Fruit fly (Drosophila melanogaster): Measurements from ENCODE around the gene CG5194.

DNA sequence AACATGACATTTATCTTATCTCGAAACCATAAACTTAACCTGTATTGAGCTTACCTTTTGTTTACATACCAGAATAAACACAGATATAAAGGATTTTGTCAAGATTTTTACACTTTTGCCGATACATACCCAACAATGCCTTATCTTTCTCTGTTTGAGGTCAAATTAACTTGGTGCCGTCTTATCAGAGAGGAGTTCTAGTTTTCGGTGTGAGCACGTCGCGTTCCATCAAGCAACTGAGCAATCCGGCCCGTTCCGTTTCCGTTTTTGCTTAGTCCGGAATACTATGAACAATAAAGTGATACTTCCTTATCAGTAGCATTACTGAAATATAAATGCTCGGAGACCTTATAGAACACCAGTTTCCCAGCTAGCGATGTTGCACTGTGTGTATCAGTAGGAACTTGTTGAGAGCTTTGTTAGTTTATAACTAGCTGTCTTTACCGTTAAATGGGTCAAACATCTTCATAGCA, 23.8 kb downstream of the CG5194 start, which contains the start of gene Galk:
- no peak for TF ChIP-seq eg (GFP tag; IDR thresholded peaks at IDR 0.05)
- no peak for TF ChIP-seq CG32006 (GFP tag; optimal IDR thresholded peaks at IDR 0.05)
- TF ChIP-seq CG6276 (GFP tag; optimal IDR thresholded peaks at IDR 0.05), result no peak
- no peak for TF ChIP-seq lz (GFP tag; optimal IDR thresholded peaks at IDR 0.05)
- TF ChIP-seq spab (GFP tag; optimal IDR thresholded peaks at IDR 0.05), result no peak
- TF ChIP-seq Smox (GFP tag; optimal IDR thresholded peaks at IDR 0.05), result no peak
- no peak for TF ChIP-seq salr (GFP tag; optimal IDR thresholded peaks at IDR 0.05)
- no peak for TF ChIP-seq Blimp-1 (GFP tag; optimal IDR thresholded peaks at IDR 0.05)
- no peak for TF ChIP-seq acj6 (GFP tag; optimal IDR thresholded peaks at IDR 0.05)
- no peak for TF ChIP-seq Sox102F (GFP tag; optimal IDR thresholded peaks at IDR 0.05)
- no peak for TF ChIP-seq CG11902 (GFP tag; optimal IDR thresholded peaks at IDR 0.05)
- TF ChIP-seq esn (GFP tag; optimal IDR thresholded peaks at IDR 0.05), result no peak
- TF ChIP-seq OdsH (GFP tag; optimal IDR thresholded peaks at IDR 0.05), result no peak

Data from whole organism, prepupa.